Worm (Caenorhabditis elegans) whole organism, midembryonic: Measurements from ENCODE around the gene T26C5.4.

ENCODE experiments used
- tab-1 ChIP-seq: fragments of 200-800 bp; sonication (Bioruptor generic); IDR thresholded peaks from 2 replicates; pipeline ENCODE4 v1.3.6; 2022; ENCODE audit warnings: missing genetic modification characterization, missing compliant biosample characterization
- ztf-23 ChIP-seq: fragments of 200-800 bp; sonication (Bioruptor generic); IDR thresholded peaks from 2 replicates; pipeline ENCODE4 v1.3.6; 2022; ENCODE audit warnings: missing genetic modification reagents, missing genetic modification characterization, missing compliant biosample characterization

- no peak for TF ChIP-seq ztf-23 (GFP tag; lab: Robert Waterston, UW)
- no peak for TF ChIP-seq tab-1 (GFP tag; lab: Robert Waterston, UW)
These were observed 24.9 kb upstream of the T26C5.4 start for ce11 chrII:9275173-9275572.
